Worm (Caenorhabditis elegans) whole organism, L3 larva: ENCODE data around the gene D1086.6.

Experiments used
- ceh-28 ChIP-seq: fragments of 150-350 bp; optimal IDR thresholded peaks from 2 replicates; lab custom pipeline; 2014; ENCODE audit warnings: missing biosample characterization, missing genetic modification reagents, missing genetic modification characterization
- ceh-82 ChIP-seq: fragments of 150-350 bp; optimal IDR thresholded peaks from 2 replicates; lab custom pipeline; 2014; ENCODE audit warnings: missing biosample characterization, missing genetic modification characterization
- fkh-10 ChIP-seq: sonication (generic microtip); optimal IDR thresholded peaks from 2 replicates; lab custom pipeline; 2017; ENCODE audit warnings: missing biosample characterization, missing genetic modification reagents, missing genetic modification characterization
- fkh-2 ChIP-seq: fragments of 150-350 bp; optimal IDR thresholded peaks from 2 replicates; lab custom pipeline; 2014; ENCODE audit warnings: missing biosample characterization, missing genetic modification reagents, missing genetic modification characterization
- lin-39 ChIP-seq: fragments of 150-350 bp; optimal IDR thresholded peaks from 2 replicates; lab custom pipeline; 2018; ENCODE audit warnings: missing biosample characterization, missing genetic modification reagents, missing genetic modification characterization
- nfya-1 ChIP-seq: sonication (generic microtip); optimal IDR thresholded peaks from 2 replicates; lab custom pipeline; 2017; ENCODE audit warnings: missing genetic modification characterization, mild to moderate bottlenecking, missing compliant biosample characterization, antibody characterized with exemption, moderate library complexity; ENCODE audit not compliant: insufficient read depth
- nhr-11 ChIP-seq: fragments of 150-350 bp; optimal IDR thresholded peaks from 2 replicates; lab custom pipeline; 2014; ENCODE audit warnings: missing biosample characterization, missing genetic modification characterization
- nhr-28 ChIP-seq: fragments of 150-350 bp; optimal IDR thresholded peaks from 2 replicates; lab custom pipeline; 2014; ENCODE audit warnings: missing biosample characterization, missing genetic modification characterization
- nhr-43 ChIP-seq: sonication (generic microtip); optimal IDR thresholded peaks from 2 replicates; lab custom pipeline; 2016; ENCODE audit warnings: mild to moderate bottlenecking, missing genetic modification characterization, missing compliant biosample characterization; ENCODE audit not compliant: poor library complexity, severe bottlenecking
- pha-4 ChIP-seq: fragments of 150-350 bp; optimal IDR thresholded peaks from 2 replicates; lab custom pipeline; 2014; ENCODE audit warnings: missing biosample characterization, missing genetic modification reagents, missing genetic modification characterization
- pqm-1 ChIP-seq: fragments of 150-350 bp; optimal IDR thresholded peaks from 2 replicates; lab custom pipeline; 2017; ENCODE audit warnings: missing biosample characterization, missing genetic modification characterization, inconsistent platforms
- unc-39 ChIP-seq: sonication (generic microtip); optimal IDR thresholded peaks from 4 replicates; lab custom pipeline; 2017; ENCODE audit warnings: missing biosample characterization, missing genetic modification characterization
- unc-62 ChIP-seq: fragments of 150-350 bp; sonication (generic microtip); optimal IDR thresholded peaks from 4 replicates; lab custom pipeline; 2014; ENCODE audit warnings: missing biosample characterization, missing genetic modification reagents, missing genetic modification characterization
- ztf-11 ChIP-seq: fragments of 150-350 bp; optimal IDR thresholded peaks from 2 replicates; lab custom pipeline; 2014; ENCODE audit warnings: missing biosample characterization, missing genetic modification characterization

- TF ChIP-seq ceh-82 (tag; lab: Kevin White, UChicago) (no peak), unc-62 (no peak), nhr-28 (tag; lab: Kevin White, UChicago) (no peak), unc-39 (tag; lab: Kevin White, UChicago) (no peak), lin-39 (tag; lab: Kevin White, UChicago) (no peak), fkh-2 (tag; lab: Kevin White, UChicago) (no peak), pqm-1 (tag; lab: Kevin White, UChicago) (no peak), nhr-43 (tag; lab: Kevin White, UChicago) (no peak), nhr-11 (tag; lab: Kevin White, UChicago) (no peak), fkh-10 (GFP tag; lab: Kevin White, UChicago) (no peak), ceh-28 (tag; lab: Kevin White, UChicago) (no peak), nfya-1 (tag; lab: Kevin White, UChicago) (peak; percentile 8), pha-4 (tag; lab: Kevin White, UChicago) (no peak), ztf-11 (no peak)
These were observed 14.2 kb downstream of the D1086.6 start, which contains the start of gene D1086.8 for ce11 chrV:14093805-14094204.
